Worm (Caenorhabditis elegans): ENCODE results near the gene F53B3.5.

DNA sequence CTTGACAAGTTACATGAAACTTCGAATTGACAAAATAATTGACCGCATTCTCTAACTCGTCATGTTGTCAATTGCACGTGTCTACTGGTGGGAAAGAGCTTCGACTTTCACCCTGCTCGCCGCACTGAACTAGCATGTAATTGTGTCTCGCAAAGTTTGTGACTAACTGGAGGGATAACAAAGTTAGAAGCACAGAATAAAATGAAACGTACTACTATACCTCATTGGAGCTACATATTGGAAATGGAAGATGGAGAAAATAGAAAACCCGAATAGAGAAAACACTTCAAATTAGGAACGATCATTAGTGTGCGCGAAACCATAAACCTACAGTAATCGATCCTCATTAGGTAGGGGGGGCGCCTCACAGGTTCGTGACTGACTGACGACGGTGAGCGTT lies 48.2 kb upstream of the F53B3.5 start:
- TF ChIP-seq W03F9.2 (tag; optimal IDR thresholded peaks at IDR 0.05) (no peak), him-1 (tag; optimal IDR thresholded peaks at IDR 0.05) (no peak), dao-5 (tag; optimal IDR thresholded peaks at IDR 0.05) (no peak)
